Worm (Caenorhabditis elegans): ENCODE results near the gene F41G3.19.
A peak's percentile ranks its signal among the peaks of the same experiment; 100 is the strongest.

The F41G3.19 gene

ce11 chrII:6756232-6756631 is 4.3 kb upstream of the F41G3.19 start, which contains the start of gene F41G3.3:
F41G3.3 (plus strand) TSS chrII:6756532.
- no peak for TF ChIP-seq scrt-1 (GFP tag; IDR thresholded peaks at IDR 0.05)

DNA sequence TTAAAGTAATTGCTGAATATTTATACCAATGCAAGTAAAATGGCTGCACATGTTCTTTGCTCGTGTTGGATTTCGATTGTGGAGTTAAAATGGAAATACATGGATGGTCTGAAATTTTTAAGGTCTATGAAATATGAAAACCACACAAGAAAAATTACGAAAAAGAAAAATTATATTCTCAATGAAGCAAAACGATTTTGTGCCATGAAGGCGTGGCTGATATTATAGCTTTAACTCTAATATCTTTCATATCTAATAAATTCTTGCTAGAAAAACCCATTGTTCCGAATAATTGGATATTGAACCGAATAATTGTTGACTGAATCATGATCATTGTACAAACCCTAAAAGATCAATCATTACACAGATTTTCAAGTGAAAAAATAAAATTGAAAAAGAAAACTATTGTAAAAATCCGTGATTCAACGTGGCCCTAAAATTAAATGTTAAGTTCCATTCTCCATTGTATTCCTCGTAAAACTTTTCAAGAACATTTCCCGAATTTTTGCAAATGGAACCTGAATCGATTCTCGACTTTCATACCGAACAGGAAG is 2.8 kb upstream of the F41G3.19 start, which contains the start of the genes srx-95 and fis-1:
srx-95 (minus strand) TSS at position 101 of the 554 bp plus-strand sequence.
fis-1 (plus strand) TSS at position 504 of the 554 bp plus-strand sequence.
- TF ChIP-seq tra-4 (tag; optimal IDR thresholded peaks at IDR 0.05) (no peak), ama-1 (optimal IDR thresholded peaks at IDR 0.05) (no peak), pes-1 (GFP tag; IDR thresholded peaks at IDR 0.05) (no peak), hnd-1 (tag; optimal IDR thresholded peaks at IDR 0.05) (no peak), F13C5.2 (tag; optimal IDR thresholded peaks at IDR 0.05) (no peak), ceh-36 (tag; optimal IDR thresholded peaks at IDR 0.05) (no peak), B0310.2 (tag; optimal IDR thresholded peaks at IDR 0.05) (no peak), ceh-13 (GFP tag; optimal IDR thresholded peaks at IDR 0.05) (no peak), tbx-11 (GFP tag; IDR thresholded peaks at IDR 0.05) (no peak), ets-7 (tag; optimal IDR thresholded peaks at IDR 0.05) (no peak)

DNA sequence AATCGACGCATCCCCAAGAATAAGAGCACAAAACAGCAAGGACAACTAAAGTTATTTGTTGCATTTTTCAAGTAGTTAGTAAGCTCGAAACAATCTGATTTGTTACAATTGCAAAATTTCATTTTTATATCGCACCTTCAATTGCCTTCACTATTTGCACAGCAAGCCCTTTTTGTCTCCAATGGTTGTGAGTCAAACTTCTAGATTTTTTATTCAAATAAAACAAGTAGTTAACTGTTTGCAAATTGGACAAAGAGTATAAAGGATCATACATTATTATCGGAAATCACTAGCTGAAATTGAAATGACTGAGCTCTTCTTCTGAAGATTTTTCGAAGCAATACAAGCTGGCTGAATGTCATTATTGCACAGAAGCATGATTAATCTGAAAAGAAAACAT is 923 bp upstream of the F41G3.19 start, which contains the start of gene F41G3.21:
F41G3.21 (minus strand) TSS at position 101 of the 400 bp plus-strand sequence.
- TF ChIP-seq ets-7 (tag; optimal IDR thresholded peaks at IDR 0.05) (no peak), ceh-13 (GFP tag; optimal IDR thresholded peaks at IDR 0.05) (no peak), hnd-1 (tag; optimal IDR thresholded peaks at IDR 0.05) (no peak), sea-1 (GFP tag; conservative IDR thresholded peaks at IDR 0.05) (no peak), B0310.2 (tag; optimal IDR thresholded peaks at IDR 0.05) (no peak)

DNA sequence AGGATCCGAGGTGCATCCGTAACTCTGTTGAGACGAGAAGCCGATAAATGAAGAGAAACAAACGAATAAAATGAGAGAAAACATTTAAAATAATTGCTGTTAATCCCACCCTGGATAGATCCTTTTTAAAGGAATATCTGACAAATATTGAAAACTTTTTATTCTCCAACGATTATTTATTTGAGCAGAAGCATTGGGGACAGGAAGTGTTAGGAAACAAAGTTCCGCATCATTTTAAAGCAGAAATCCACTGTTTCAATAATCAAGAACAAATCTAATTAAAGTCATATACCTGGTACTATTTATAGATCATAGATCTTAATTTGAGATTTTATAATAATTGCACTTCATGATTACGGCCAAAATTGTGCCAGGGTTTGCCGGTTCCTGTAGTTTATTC is 998 bp downstream of the F41G3.19 start, which contains the start of gene F41G3.20:
F41G3.20 (minus strand) TSS at position 101 of the 400 bp plus-strand sequence.
- TF ChIP-seq hmbx-1 (tag; optimal IDR thresholded peaks at IDR 0.05): no peak
- no peak for TF ChIP-seq tra-4 (tag; optimal IDR thresholded peaks at IDR 0.05)
- TF ChIP-seq aly-1 (tag; optimal IDR thresholded peaks at IDR 0.05): no peak
- no peak for TF ChIP-seq pes-1 (GFP tag; IDR thresholded peaks at IDR 0.05)
- no peak for TF ChIP-seq ama-1 (optimal IDR thresholded peaks at IDR 0.05)
- TF ChIP-seq hnd-1 (tag; optimal IDR thresholded peaks at IDR 0.05): no peak
- no peak for TF ChIP-seq tbx-11 (GFP tag; IDR thresholded peaks at IDR 0.05)
- TF ChIP-seq F13C5.2 (tag; optimal IDR thresholded peaks at IDR 0.05): no peak
- no peak for TF ChIP-seq sea-1 (GFP tag; conservative IDR thresholded peaks at IDR 0.05)
- no peak for TF ChIP-seq ets-7 (tag; optimal IDR thresholded peaks at IDR 0.05)
- TF ChIP-seq B0310.2 (tag; optimal IDR thresholded peaks at IDR 0.05): no peak
- no peak for TF ChIP-seq flt-1 (GFP tag; IDR thresholded peaks at IDR 0.05)

ce11 chrII:6749422-6749821 is 2.5 kb downstream of the F41G3.19 start, which contains the start of gene F41G3.10:
F41G3.10 (minus strand) TSS chrII:6749522.
- TF ChIP-seq tbx-11 (GFP tag; IDR thresholded peaks at IDR 0.05): no peak
- no peak for TF ChIP-seq hmg-4 (GFP tag; optimal IDR thresholded peaks at IDR 0.05)
- no peak for TF ChIP-seq aly-1 (tag; optimal IDR thresholded peaks at IDR 0.05)
- TF ChIP-seq hnd-1 (tag; optimal IDR thresholded peaks at IDR 0.05): no peak
- no peak for TF ChIP-seq tbx-37 (GFP tag; conservative IDR thresholded peaks at IDR 0.05)
- no peak for TF ChIP-seq F13C5.2 (tag; optimal IDR thresholded peaks at IDR 0.05)
- no peak for TF ChIP-seq pes-1 (GFP tag; IDR thresholded peaks at IDR 0.05)

DNA sequence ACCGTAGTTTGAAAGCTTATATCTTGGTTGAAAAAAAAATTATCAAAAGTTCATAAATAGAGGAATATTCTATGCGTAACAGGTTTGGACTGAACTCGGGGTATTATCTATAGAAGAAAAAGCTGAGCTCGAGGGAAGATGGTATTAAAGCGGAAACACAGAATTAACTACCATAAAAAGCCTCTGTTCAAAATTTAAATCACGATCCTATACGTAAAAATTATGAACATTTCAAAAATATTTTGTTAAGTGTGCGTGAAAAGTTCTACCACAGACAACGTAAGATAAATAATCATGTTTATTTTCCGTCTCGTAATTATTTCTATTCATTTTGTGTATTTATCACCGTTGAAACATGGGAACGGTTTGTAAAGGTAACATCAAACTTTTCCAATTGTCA is 5.5 kb downstream of the F41G3.19 start, which contains the start of gene F41G3.5:
F41G3.5 (plus strand) TSS at position 301 of the 400 bp plus-strand sequence.
- TF ChIP-seq ceh-36 (tag; optimal IDR thresholded peaks at IDR 0.05): no peak

DNA sequence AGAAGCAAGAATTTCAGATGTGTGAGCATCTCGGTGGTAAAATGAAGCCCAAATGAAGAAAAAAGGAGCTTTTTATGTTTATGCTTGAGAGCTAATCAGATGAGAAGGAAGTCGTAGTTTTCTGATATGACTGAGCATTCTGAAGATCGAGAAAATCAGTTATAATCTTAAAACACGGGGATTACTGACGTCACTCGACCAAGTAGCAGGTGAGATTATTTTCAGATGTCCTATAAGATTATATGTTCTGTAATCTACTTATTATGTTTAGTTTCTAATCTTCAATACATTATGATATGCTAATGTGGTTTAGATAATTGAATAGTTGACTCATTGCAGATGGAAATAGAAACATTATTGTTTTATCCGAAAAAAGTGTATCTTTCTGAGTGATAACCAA is 6.1 kb downstream of the F41G3.19 start, which contains the start of gene ins-14:
ins-14 (minus strand) TSS at position 32 of the 400 bp plus-strand sequence.
- no peak for TF ChIP-seq F13C5.2 (tag; optimal IDR thresholded peaks at IDR 0.05)

ce11 chrII:6744648-6745047 is 7.3 kb downstream of the F41G3.19 start, which contains the start of gene ins-15:
ins-15 (minus strand) TSS chrII:6744748.
- TF ChIP-seq B0310.2 (tag; optimal IDR thresholded peaks at IDR 0.05) (no peak), ets-7 (tag; optimal IDR thresholded peaks at IDR 0.05) (no peak)

DNA sequence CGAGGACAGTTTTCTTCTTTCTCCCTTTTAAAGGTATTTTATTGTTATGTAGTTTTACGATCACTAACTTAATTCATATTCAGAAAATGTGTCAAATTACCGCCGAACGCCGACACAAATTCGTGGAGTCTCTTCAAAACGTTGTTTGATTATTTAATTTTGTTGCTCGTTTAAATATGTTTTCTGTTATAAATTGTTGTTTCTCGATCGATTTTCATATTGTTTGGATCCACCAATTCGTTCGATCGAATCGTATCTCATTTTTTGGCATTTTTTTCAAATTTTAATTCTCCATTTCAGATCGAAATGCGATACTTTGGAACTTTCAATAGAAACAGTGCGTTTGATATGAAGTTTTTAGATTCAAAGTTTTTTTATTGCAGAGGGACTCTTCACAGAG is 9.3 kb downstream of the F41G3.19 start, which contains the start of gene F41G3.6:
F41G3.6 (plus strand) TSS at position 301 of the 400 bp plus-strand sequence.
- TF ChIP-seq hmbx-1 (tag; optimal IDR thresholded peaks at IDR 0.05): no peak
- no peak for TF ChIP-seq sea-1 (GFP tag; conservative IDR thresholded peaks at IDR 0.05)
- no peak for TF ChIP-seq ets-7 (tag; optimal IDR thresholded peaks at IDR 0.05)
- TF ChIP-seq ceh-13 (GFP tag; optimal IDR thresholded peaks at IDR 0.05): no peak
- TF ChIP-seq ama-1 (optimal IDR thresholded peaks at IDR 0.05): no peak

DNA sequence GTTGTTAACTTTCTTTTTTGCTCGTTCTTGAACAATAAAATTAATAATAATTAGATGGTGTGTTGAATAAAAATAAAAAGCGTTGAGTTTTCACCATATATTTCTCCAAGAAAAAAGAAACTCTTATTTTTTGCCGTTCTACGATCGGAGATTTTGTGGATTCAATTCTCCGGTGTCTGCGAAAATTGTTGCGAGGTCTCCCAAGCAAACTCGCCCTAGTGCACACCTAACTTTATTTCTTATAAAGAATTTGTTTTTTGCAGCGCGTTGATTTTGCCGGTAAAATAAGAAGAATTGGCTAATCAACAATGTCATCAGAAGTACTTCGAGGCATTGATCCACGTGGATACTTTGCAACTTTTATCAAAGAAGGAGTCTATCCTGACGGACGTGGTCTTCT is 10.5 kb downstream of the F41G3.19 start, which contains the start of gene exos-8:
exos-8 (plus strand) TSS at position 264 of the 400 bp plus-strand sequence.
- TF ChIP-seq flt-1 (GFP tag; IDR thresholded peaks at IDR 0.05): no peak
- TF ChIP-seq F13C5.2 (tag; optimal IDR thresholded peaks at IDR 0.05): peak; percentile 24
- peak; percentile 45 for TF ChIP-seq tbx-37 (GFP tag; conservative IDR thresholded peaks at IDR 0.05)
- TF ChIP-seq ceh-36 (tag; optimal IDR thresholded peaks at IDR 0.05): no peak
- no peak for TF ChIP-seq hmbx-1 (tag; optimal IDR thresholded peaks at IDR 0.05)
- TF ChIP-seq sea-1 (GFP tag; conservative IDR thresholded peaks at IDR 0.05): no peak
- TF ChIP-seq ama-1 (optimal IDR thresholded peaks at IDR 0.05): no peak
- TF ChIP-seq ets-7 (tag; optimal IDR thresholded peaks at IDR 0.05): peak; percentile 62
- peak; percentile 14 for TF ChIP-seq ceh-13 (GFP tag; optimal IDR thresholded peaks at IDR 0.05)
- no peak for TF ChIP-seq tra-4 (tag; optimal IDR thresholded peaks at IDR 0.05)
- no peak for TF ChIP-seq aly-1 (tag; optimal IDR thresholded peaks at IDR 0.05)
- no peak; the same call in 1 of the 2 replicates for TF ChIP-seq pes-1 (GFP tag; IDR thresholded peaks at IDR 0.05)
- TF ChIP-seq B0310.2 (tag; optimal IDR thresholded peaks at IDR 0.05): no peak
- peak; percentile 18 for TF ChIP-seq hnd-1 (tag; optimal IDR thresholded peaks at IDR 0.05)
- no peak for TF ChIP-seq tbx-11 (GFP tag; IDR thresholded peaks at IDR 0.05)
